Fruit fly (Drosophila melanogaster): Measurements from ENCODE around the gene CG5612.

Gene CG5612

dm6 chr3R:27613814-27614213 lies 12.0 kb downstream of the CG5612 start:
- TF ChIP-seq svp (GFP tag) (peak; percentile 42), Met (GFP tag; optimal IDR thresholded peaks at IDR 0.05) (peak; percentile 18), Eip78C (GFP tag) (peak; percentile 39), Eip93F (GFP tag; optimal IDR thresholded peaks at IDR 0.05) (no peak), Hr4 (GFP tag; optimal IDR thresholded peaks at IDR 0.05) (no peak), eg (GFP tag; IDR thresholded peaks at IDR 0.05) (0 out of 3 replicates have a peak, but pooled peaks have one; percentile 24)

dm6 chr3R:27610622-27611021 lies 15.2 kb downstream of the CG5612 start:
- peak; percentile 15 for TF ChIP-seq svp (GFP tag)
- TF ChIP-seq Hr4 (GFP tag; optimal IDR thresholded peaks at IDR 0.05) = no peak

dm6 chr3R:27609118-27610042 lies 16.4 kb downstream of the CG5612 start:
- no peak for TF ChIP-seq CG8319 (GFP tag; optimal IDR thresholded peaks at IDR 0.05)
- no peak for TF ChIP-seq acj6 (GFP tag; optimal IDR thresholded peaks at IDR 0.05)
- no peak for TF ChIP-seq CG32006 (GFP tag; optimal IDR thresholded peaks at IDR 0.05)
- no peak for TF ChIP-seq spab (GFP tag; optimal IDR thresholded peaks at IDR 0.05)
- TF ChIP-seq achi (GFP tag; optimal IDR thresholded peaks at IDR 0.05) = no peak
- TF ChIP-seq Eip75B (GFP tag; optimal IDR thresholded peaks at IDR 0.05) = no peak
- no peak for TF ChIP-seq Sox14 (GFP tag; optimal IDR thresholded peaks at IDR 0.05)
- TF ChIP-seq eg (GFP tag; IDR thresholded peaks at IDR 0.05) = no peak
- no peak for TF ChIP-seq Lpt (GFP tag; optimal IDR thresholded peaks at IDR 0.05)
- TF ChIP-seq CG31627 (GFP tag; optimal IDR thresholded peaks at IDR 0.05) = no peak
- TF ChIP-seq Smox (GFP tag; optimal IDR thresholded peaks at IDR 0.05) = no peak
- TF ChIP-seq Blimp-1 (GFP tag; optimal IDR thresholded peaks at IDR 0.05) = no peak

dm6 chr3R:27608536-27608935 lies 17.3 kb downstream of the CG5612 start:
- no peak for TF ChIP-seq CG34406 (GFP tag; optimal IDR thresholded peaks at IDR 0.05)
- TF ChIP-seq spab (GFP tag; optimal IDR thresholded peaks at IDR 0.05) = no peak
- no peak for TF ChIP-seq salr (GFP tag; optimal IDR thresholded peaks at IDR 0.05)
- no peak for TF ChIP-seq CG8632 (GFP tag; optimal IDR thresholded peaks at IDR 0.05)
- TF ChIP-seq Eip78C (GFP tag) = peak; percentile 65
- no peak for TF ChIP-seq CG8119 (GFP tag; IDR thresholded peaks at IDR 0.05)
- TF ChIP-seq OdsH (GFP tag; optimal IDR thresholded peaks at IDR 0.05) = no peak

- TF ChIP-seq CG16779 (tag; optimal IDR thresholded peaks at IDR 0.05) (no peak), achi (GFP tag; optimal IDR thresholded peaks at IDR 0.05) (peak; percentile 50), CG6163 (GFP tag; IDR thresholded peaks at IDR 0.05) (0 out of 3 replicates have a peak, but pooled peaks have one; percentile 45)
These were observed 17.8 kb downstream of the CG5612 start for dm6 chr3R:27608000-27608399.

dm6 chr3R:27607218-27607929 lies 18.4 kb downstream of the CG5612 start, which contains the start of the genes dsd and Tusp:
TSS of gene dsd (minus strand) at chr3R:27607396.
TSS of gene Tusp (plus strand) at chr3R:27607879.
- TF ChIP-seq Eip78C (GFP tag) (peak; percentile 83), Hr38 (GFP tag; optimal IDR thresholded peaks at IDR 0.05) (no peak), dsx (GFP tag; optimal IDR thresholded peaks at IDR 0.05; ENCODE audit: poor library complexity, severe bottlenecking) (peak; percentile 32), net (GFP tag; optimal IDR thresholded peaks at IDR 0.05) (peak; percentile 60), CG31627 (GFP tag; optimal IDR thresholded peaks at IDR 0.05) (peak; percentile 81), Sox102F (GFP tag; optimal IDR thresholded peaks at IDR 0.05) (peak; percentile 36), CG3032 (tag; optimal IDR thresholded peaks at IDR 0.05) (peak; percentile 66), CG1621 (tag; optimal IDR thresholded peaks at IDR 0.05) (no peak), CG8319 (GFP tag; optimal IDR thresholded peaks at IDR 0.05) (peak; percentile 29), esn (GFP tag; optimal IDR thresholded peaks at IDR 0.05) (peak; percentile 72), vri (GFP tag; optimal IDR thresholded peaks at IDR 0.05) (peak; percentile 44), CG34406 (GFP tag; optimal IDR thresholded peaks at IDR 0.05) (peak; percentile 55), CG6808 (GFP tag; optimal IDR thresholded peaks at IDR 0.05) (peak; percentile 24), cyc (GFP tag; optimal IDR thresholded peaks at IDR 0.05) (peak; percentile 75), achi (GFP tag; optimal IDR thresholded peaks at IDR 0.05) (peak; percentile 58), CG15336 (GFP tag; IDR thresholded peaks at IDR 0.05) (peak; percentile 12; the same call in 1 of the 2 replicates), CG11294 (GFP tag; IDR thresholded peaks at IDR 0.05) (no peak), ss (GFP tag; optimal IDR thresholded peaks at IDR 0.05) (peak in 1 of 2 experiments; percentile 53), eg (GFP tag; IDR thresholded peaks at IDR 0.05) (no peak; the same call in none of the 3 replicates), Blimp-1 (GFP tag; optimal IDR thresholded peaks at IDR 0.05) (peak; percentile 35), OdsH (GFP tag; optimal IDR thresholded peaks at IDR 0.05) (peak; percentile 72), Hr4 (GFP tag; optimal IDR thresholded peaks at IDR 0.05) (peak; percentile 48), Smox (GFP tag; optimal IDR thresholded peaks at IDR 0.05) (peak; percentile 29), Eip75B (GFP tag; optimal IDR thresholded peaks at IDR 0.05) (peak; percentile 49)
